Worm (Caenorhabditis elegans): Measurements from ENCODE around the gene ttr-16.

DNA sequence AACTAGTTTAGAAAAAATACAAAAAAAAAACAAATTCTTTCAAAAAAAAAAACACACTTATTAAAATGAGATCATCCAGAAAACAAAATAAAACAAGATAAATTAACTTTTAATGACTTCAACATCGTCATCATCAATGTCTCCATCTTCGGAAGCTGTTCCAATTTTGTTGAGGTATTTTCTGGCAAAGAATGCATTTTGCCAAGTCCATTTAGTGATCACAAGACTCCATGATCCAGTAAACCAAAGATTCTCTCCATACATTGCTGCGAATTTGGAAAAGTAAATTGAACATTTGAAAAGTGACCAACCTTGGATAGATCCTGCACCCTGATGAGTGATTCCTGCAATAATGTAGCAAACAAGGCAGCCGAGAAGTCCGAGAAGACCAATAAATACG, 33.8 kb downstream of the ttr-16 start:
- TF ChIP-seq F13C5.2 (tag; optimal IDR thresholded peaks at IDR 0.05) (no peak), ama-1 (optimal IDR thresholded peaks at IDR 0.05) (no peak), scrt-1 (GFP tag; IDR thresholded peaks at IDR 0.05) (no peak), hnd-1 (tag; optimal IDR thresholded peaks at IDR 0.05) (no peak), tra-4 (tag; optimal IDR thresholded peaks at IDR 0.05) (no peak), tbx-11 (GFP tag; IDR thresholded peaks at IDR 0.05) (no peak), hmbx-1 (tag; optimal IDR thresholded peaks at IDR 0.05) (no peak)
